Worm (Caenorhabditis elegans) whole organism, young adult: ENCODE results near the gene sra-9.

Experiments
- B0336.3 ChIP-seq: fragments of 200-800 bp; sonication (Bioruptor generic); IDR thresholded peaks from 2 replicates; pipeline ENCODE4 v1.3.6; 2022; ENCODE audit warnings: missing genetic modification characterization, missing compliant biosample characterization
- C06A6.2 ChIP-seq: fragments of 200-800 bp; sonication (Bioruptor generic); conservative IDR thresholded peaks from 2 replicates; pipeline ENCODE4 v1.3.6; 2022; ENCODE audit warnings: missing genetic modification characterization, missing compliant biosample characterization
- F22D6.2 ChIP-seq: sonication (generic microtip); optimal IDR thresholded peaks from 2 replicates; lab custom pipeline; 2016; ENCODE audit warnings: mild to moderate bottlenecking, missing genetic modification characterization, missing compliant biosample characterization
- atf-7 ChIP-seq: sonication (generic microtip); optimal IDR thresholded peaks from 2 replicates; lab custom pipeline; 2017; ENCODE audit warnings: mild to moderate bottlenecking, missing genetic modification characterization, missing compliant biosample characterization
- ceh-100 ChIP-seq: fragments of 200-800 bp; sonication (Bioruptor generic); IDR thresholded peaks from 2 replicates; pipeline ENCODE4 v1.3.6; 2022; ENCODE audit warnings: missing genetic modification reagents, missing genetic modification characterization, missing compliant biosample characterization
- ceh-40 ChIP-seq: fragments of 200-800 bp; sonication (Bioruptor generic); IDR thresholded peaks from 2 replicates; pipeline ENCODE4 v1.3.6; 2022; ENCODE audit warnings: missing genetic modification characterization, missing compliant biosample characterization
- efl-1 ChIP-seq: fragments of 150-350 bp; optimal IDR thresholded peaks from 2 replicates; lab custom pipeline; 2014; ENCODE audit warnings: missing biosample characterization, missing genetic modification reagents, missing genetic modification characterization
- egl-18 ChIP-seq: fragments of 200-800 bp; sonication (Bioruptor generic); IDR thresholded peaks from 2 replicates; pipeline ENCODE4 v1.3.6; 2022; ENCODE audit warnings: missing genetic modification reagents, missing genetic modification characterization, missing compliant biosample characterization
- egl-44 ChIP-seq: fragments of 200-800 bp; sonication (Bioruptor generic); IDR thresholded peaks from 2 replicates; pipeline ENCODE4 v1.3.6; 2022; ENCODE audit warnings: missing genetic modification reagents, missing genetic modification characterization, missing compliant biosample characterization
- ets-4 ChIP-seq: fragments of 200-800 bp; sonication (Bioruptor generic); optimal IDR thresholded peaks from 2 replicates; lab custom pipeline; 2018; ENCODE audit warnings: mild to moderate bottlenecking, missing genetic modification characterization, missing compliant biosample characterization
- gei-17 ChIP-seq: fragments of 200-800 bp; sonication (Bioruptor generic); optimal IDR thresholded peaks from 2 replicates; lab custom pipeline; 2018; ENCODE audit warnings: mild to moderate bottlenecking, missing genetic modification characterization, missing compliant biosample characterization
- him-1 ChIP-seq: sonication (generic microtip); optimal IDR thresholded peaks from 2 replicates; lab custom pipeline; 2016; ENCODE audit warnings: missing genotype, missing genetic modification reagents, missing genetic modification characterization, missing compliant biosample characterization
- hsf-1 ChIP-seq: fragments of 200-800 bp; sonication (Bioruptor generic); IDR thresholded peaks from 2 replicates; pipeline ENCODE4 v1.3.6; 2022; ENCODE audit warnings: missing genetic modification reagents, missing genetic modification characterization, missing compliant biosample characterization
- let-526 ChIP-seq: fragments of 200-800 bp; sonication (Bioruptor generic); IDR thresholded peaks from 2 replicates; pipeline ENCODE4 v1.3.6; 2022; ENCODE audit warnings: missing genetic modification reagents, missing genetic modification characterization, missing compliant biosample characterization
- let-607 ChIP-seq, 2 experiments: fragments of 200-800 bp in 1 of 2; sonication (Bioruptor generic) in 1 of 2; sonication (generic microtip) in 1 of 2; optimal IDR thresholded peaks; 2 replicates each; lab custom pipeline; 2016 to 2018; ENCODE audit warnings: mild to moderate bottlenecking in 2 of 2, missing compliant biosample characterization in 2 of 2, missing genetic modification characterization in 2 of 2, moderate library complexity in 2 of 2, missing genotype in 1 of 2
- lin-26 ChIP-seq: fragments of 200-800 bp; sonication (Bioruptor generic); IDR thresholded peaks from 2 replicates; pipeline ENCODE4 v1.3.6; 2022; ENCODE audit warnings: missing genetic modification reagents, missing genetic modification characterization, missing compliant biosample characterization
- lin-35 ChIP-seq, 3 experiments: fragments of 150-350 bp in 2 of 3; sonication (generic microtip) in 1 of 3; optimal IDR thresholded peaks; 2 replicates each; lab custom pipeline; 2014 to 2018; ENCODE audit warnings: missing biosample characterization in 3 of 3, missing genetic modification characterization in 3 of 3, missing genetic modification reagents in 3 of 3
- lsy-27 ChIP-seq: sonication (generic microtip); optimal IDR thresholded peaks from 2 replicates; lab custom pipeline; 2017; ENCODE audit warnings: missing genetic modification characterization, mild to moderate bottlenecking, missing compliant biosample characterization, antibody characterized with exemption, missing genotype, borderline replicate concordance; ENCODE audit not compliant: insufficient read depth
- mcd-1 ChIP-seq: fragments of 200-800 bp; sonication (Bioruptor generic); IDR thresholded peaks from 2 replicates; pipeline ENCODE4 v1.3.6; 2022; ENCODE audit warnings: missing genetic modification reagents, missing genetic modification characterization, missing compliant biosample characterization
- mxl-1 ChIP-seq: sonication (generic microtip); optimal IDR thresholded peaks from 2 replicates; lab custom pipeline; 2016; ENCODE audit warnings: missing genetic modification characterization, missing compliant biosample characterization
- nfya-1 ChIP-seq: sonication (generic microtip); optimal IDR thresholded peaks from 2 replicates; lab custom pipeline; 2017; ENCODE audit warnings: antibody characterized with exemption, missing compliant biosample characterization, missing genetic modification characterization, borderline replicate concordance; ENCODE audit not compliant: insufficient read depth
- nfyb-1 ChIP-seq: fragments of 200-800 bp; sonication (Bioruptor generic); IDR thresholded peaks from 2 replicates; pipeline ENCODE4 v1.3.6; 2022; ENCODE audit warnings: missing genetic modification reagents, missing genetic modification characterization, missing compliant biosample characterization
- nhr-27 ChIP-seq: fragments of 200-800 bp; sonication (Bioruptor generic); optimal IDR thresholded peaks from 2 replicates; lab custom pipeline; 2018; ENCODE audit warnings: mild to moderate bottlenecking, missing genetic modification characterization, moderate library complexity, missing compliant biosample characterization
- nhr-90 ChIP-seq: sonication (generic microtip); optimal IDR thresholded peaks from 2 replicates; lab custom pipeline; 2016; ENCODE audit warnings: missing genotype, mild to moderate bottlenecking, missing genetic modification characterization, missing compliant biosample characterization
- rcor-1 ChIP-seq: fragments of 200-800 bp; sonication (Bioruptor generic); IDR thresholded peaks from 2 replicates; pipeline ENCODE4 v1.3.6; 2022; ENCODE audit warnings: missing genetic modification reagents, missing genetic modification characterization, missing compliant biosample characterization
- repo-1 ChIP-seq: sonication (generic microtip); optimal IDR thresholded peaks from 2 replicates; lab custom pipeline; 2017; ENCODE audit warnings: mild to moderate bottlenecking, missing genetic modification characterization, missing compliant biosample characterization
- snpc-1.3 ChIP-seq: sonication (generic microtip); optimal IDR thresholded peaks from 2 replicates; lab custom pipeline; 2017; ENCODE audit warnings: missing genetic modification characterization, mild to moderate bottlenecking, missing compliant biosample characterization, antibody characterized with exemption, moderate library complexity, missing genotype, missing genetic modification reagents; ENCODE audit not compliant: insufficient read depth
- snpc-3.4 ChIP-seq: sonication (generic microtip); optimal IDR thresholded peaks from 2 replicates; lab custom pipeline; 2017; ENCODE audit warnings: missing genetic modification characterization, mild to moderate bottlenecking, missing compliant biosample characterization, antibody characterized with exemption, moderate library complexity, missing genotype, missing genetic modification reagents
- tlf-1 ChIP-seq: fragments of 200-800 bp; sonication (Bioruptor generic); optimal IDR thresholded peaks from 2 replicates; lab custom pipeline; 2018; ENCODE audit warnings: mild to moderate bottlenecking, missing genetic modification characterization, missing compliant biosample characterization
- unc-130 ChIP-seq: sonication (generic microtip); optimal IDR thresholded peaks from 2 replicates; lab custom pipeline; 2016; ENCODE audit warnings: missing genetic modification reagents, missing genetic modification characterization, missing compliant biosample characterization
- unc-62 ChIP-seq: fragments of 150-350 bp; optimal IDR thresholded peaks from 2 replicates; lab custom pipeline; 2014; ENCODE audit warnings: missing biosample characterization, missing genetic modification reagents, missing genetic modification characterization
- xnd-1 ChIP-seq: sonication (generic microtip); optimal IDR thresholded peaks from 2 replicates; lab custom pipeline; 2016; ENCODE audit warnings: missing genotype, missing genetic modification reagents, missing genetic modification characterization, missing compliant biosample characterization
- ztf-18 ChIP-seq: sonication (generic microtip); optimal IDR thresholded peaks from 2 replicates; lab custom pipeline; 2016; ENCODE audit warnings: missing genotype, mild to moderate bottlenecking, missing genetic modification characterization, missing compliant biosample characterization
- ztf-25 ChIP-seq: fragments of 200-800 bp; sonication (Bioruptor generic); IDR thresholded peaks from 2 replicates; pipeline ENCODE4 v1.3.6; 2022; ENCODE audit warnings: missing genetic modification reagents, missing genetic modification characterization, missing compliant biosample characterization

sra-9 gene

ce11 chrII:9501955-9502354 lies 30.2 kb upstream of the sra-9 start (continued):
- TF ChIP-seq unc-130 (GFP tag; lab: Kevin White, UChicago), result no peak
- TF ChIP-seq F22D6.2, result no peak
- no peak for TF ChIP-seq gei-17
- no peak for TF ChIP-seq ets-4 (GFP tag; lab: Kevin White, UChicago)
- TF ChIP-seq mcd-1 (GFP tag; lab: Robert Waterston, UW), result no peak
- peak; percentile 18 for TF ChIP-seq atf-7 (tag; lab: Kevin White, UChicago)
- no peak for TF ChIP-seq egl-18 (GFP tag; lab: Robert Waterston, UW)
- TF ChIP-seq him-1 (tag; lab: Kevin White, UChicago), result no peak
- TF ChIP-seq C06A6.2 (GFP tag; lab: Robert Waterston, UW), result 0 out of 2 replicates have a peak, but pooled peaks have one; percentile 49
- TF ChIP-seq hsf-1 (GFP tag; lab: Robert Waterston, UW), result 0 out of 2 replicates have a peak, but pooled peaks have one; percentile 18
- TF ChIP-seq let-526, result no peak
- TF ChIP-seq lin-35 (GFP tag; optimal IDR thresholded peaks at IDR 0.05; lab: Kevin White, UChicago), result no peak
- no peak for TF ChIP-seq nfya-1 (tag; lab: Kevin White, UChicago)
- peak; percentile 57; the same call in 1 of the 2 replicates for TF ChIP-seq egl-44 (GFP tag; lab: Robert Waterston, UW)
- no peak for TF ChIP-seq xnd-1
- TF ChIP-seq nfyb-1 (GFP tag; lab: Robert Waterston, UW), result 0 out of 2 replicates have a peak, but pooled peaks have one; percentile 7
- TF ChIP-seq nhr-27 (tag; lab: Kevin White, UChicago), result no peak
- no peak for TF ChIP-seq B0336.3
- TF ChIP-seq let-607 (tag; optimal IDR thresholded peaks at IDR 0.05; lab: Kevin White, UChicago), result peak in 1 of 2 experiments; percentile 32
- TF ChIP-seq snpc-1.3 (tag; lab: Kevin White, UChicago), result no peak
- peak; percentile 46 for TF ChIP-seq unc-62 (GFP tag; lab: Kevin White, UChicago)
- no peak for TF ChIP-seq nhr-90 (tag; lab: Kevin White, UChicago)
- TF ChIP-seq, all 124 proteins: peak for 13

- TF ChIP-seq mxl-1 (tag; lab: Kevin White, UChicago) (no peak), rcor-1 (GFP tag; lab: Robert Waterston, UW) (no peak), ceh-40 (GFP tag; lab: Robert Waterston, UW) (no peak), repo-1 (tag; lab: Kevin White, UChicago) (no peak), tlf-1 (GFP tag; lab: Kevin White, UChicago) (no peak), ztf-18 (tag; lab: Kevin White, UChicago) (no peak), ztf-25 (GFP tag; lab: Robert Waterston, UW) (no peak), lin-26 (GFP tag; lab: Robert Waterston, UW) (no peak), xnd-1 (no peak), lsy-27 (tag; lab: Kevin White, UChicago) (no peak), efl-1 (GFP tag; lab: Kevin White, UChicago) (no peak), nfya-1 (tag; lab: Kevin White, UChicago) (no peak), unc-62 (GFP tag; lab: Kevin White, UChicago) (no peak), ceh-100 (GFP tag; lab: Robert Waterston, UW) (no peak), snpc-3.4 (tag; lab: Kevin White, UChicago) (no peak)
Observed at ce11 chrII:9507181-9507580, 24.9 kb upstream of the sra-9 start, which contains the start of gene gcy-3. TSS of gene gcy-3 (minus strand) at chrII:9507281.

- TF ChIP-seq mxl-1 (tag; lab: Kevin White, UChicago), result no peak
- TF ChIP-seq lin-26 (GFP tag; lab: Robert Waterston, UW), result no peak
- TF ChIP-seq, all 124 proteins: peak for 0
Observed at ce11 chrII:9516836-9517235, 15.3 kb upstream of the sra-9 start, which contains the start of gene gcy-1. TSS of gene gcy-1 (minus strand) at chrII:9516936.
